Worm (Caenorhabditis elegans): Measurements from ENCODE around the gene C23G10.10.

Gene C23G10.10

DNA sequence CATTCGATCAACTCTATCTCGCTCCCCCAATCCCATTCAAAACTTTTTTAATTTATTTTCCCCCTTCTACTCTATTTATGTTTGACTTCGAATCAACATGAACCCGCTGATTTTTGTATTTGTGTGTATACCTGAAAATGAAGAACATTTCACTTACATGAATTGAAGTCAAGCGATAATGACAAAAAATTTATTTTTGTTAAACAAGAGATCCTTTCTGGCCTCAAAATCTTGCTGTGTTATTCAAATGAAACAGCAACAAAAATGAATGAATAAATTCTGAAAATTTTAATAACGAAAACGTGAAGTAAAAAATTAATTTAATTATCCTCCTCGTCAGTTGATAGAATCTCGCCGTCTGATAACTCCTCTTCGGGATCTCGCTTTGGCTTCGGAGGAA is 11.4 kb downstream of the C23G10.10 start:
- TF ChIP-seq T20F7.1 (GFP tag; optimal IDR thresholded peaks at IDR 0.05), result no peak
- no peak for TF ChIP-seq ZK337.2 (GFP tag; IDR thresholded peaks at IDR 0.05)
- TF ChIP-seq dmd-9 (GFP tag; IDR thresholded peaks at IDR 0.05), result no peak
- no peak for TF ChIP-seq egl-43 (GFP tag; IDR thresholded peaks at IDR 0.05)
- no peak for TF ChIP-seq unc-130 (GFP tag; optimal IDR thresholded peaks at IDR 0.05)
- no peak for TF ChIP-seq unc-39 (tag; optimal IDR thresholded peaks at IDR 0.05)
- TF ChIP-seq fkh-10 (GFP tag; optimal IDR thresholded peaks at IDR 0.05), result no peak
- peak; percentile 52 for TF ChIP-seq ama-1 (optimal IDR thresholded peaks at IDR 0.05)
- TF ChIP-seq daf-12 (tag; optimal IDR thresholded peaks at IDR 0.05), result no peak
- no peak for TF ChIP-seq madf-9 (GFP tag; conservative IDR thresholded peaks at IDR 0.05)
- no peak for TF ChIP-seq lsy-2 (tag; optimal IDR thresholded peaks at IDR 0.05)
- no peak for TF ChIP-seq tag-97 (GFP tag; IDR thresholded peaks at IDR 0.05)
- TF ChIP-seq Y75B8A.6 (GFP tag; IDR thresholded peaks at IDR 0.05), result no peak
- TF ChIP-seq hlh-11 (tag; optimal IDR thresholded peaks at IDR 0.05), result no peak
- peak in 1 of 2 experiments; percentile 7 for TF ChIP-seq daf-16 (GFP tag; optimal IDR thresholded peaks at IDR 0.05)
- TF ChIP-seq daf-16 (tag; optimal IDR thresholded peaks at IDR 0.05), result peak; percentile 0
- peak; percentile 24 for TF ChIP-seq F49E8.2 (tag; optimal IDR thresholded peaks at IDR 0.05; ENCODE audit: borderline replicate concordance)
- TF ChIP-seq unc-62 (GFP tag; optimal IDR thresholded peaks at IDR 0.05 in 1 of 2), result peak in 1 of 2 experiments; percentile 65
- no peak for TF ChIP-seq unc-62 (tag; optimal IDR thresholded peaks at IDR 0.05)
- TF ChIP-seq nhr-28 (tag; optimal IDR thresholded peaks at IDR 0.05), result no peak
- peak; percentile 57 for TF ChIP-seq lin-38 (GFP tag; IDR thresholded peaks at IDR 0.05)
- no peak; the same call in 1 of the 2 replicates for TF ChIP-seq pha-4 (GFP tag; IDR thresholded peaks at IDR 0.05)
- no peak for TF ChIP-seq pha-4 (tag; optimal IDR thresholded peaks at IDR 0.05)
- no peak for TF ChIP-seq hlh-30 (tag; optimal IDR thresholded peaks at IDR 0.05; ENCODE audit: insufficient read depth)
- no peak for TF ChIP-seq nhr-102 (tag; optimal IDR thresholded peaks at IDR 0.05)
- no peak for TF ChIP-seq nhr-42 (GFP tag; IDR thresholded peaks at IDR 0.05)
- no peak for TF ChIP-seq ceh-28 (tag; optimal IDR thresholded peaks at IDR 0.05)

DNA sequence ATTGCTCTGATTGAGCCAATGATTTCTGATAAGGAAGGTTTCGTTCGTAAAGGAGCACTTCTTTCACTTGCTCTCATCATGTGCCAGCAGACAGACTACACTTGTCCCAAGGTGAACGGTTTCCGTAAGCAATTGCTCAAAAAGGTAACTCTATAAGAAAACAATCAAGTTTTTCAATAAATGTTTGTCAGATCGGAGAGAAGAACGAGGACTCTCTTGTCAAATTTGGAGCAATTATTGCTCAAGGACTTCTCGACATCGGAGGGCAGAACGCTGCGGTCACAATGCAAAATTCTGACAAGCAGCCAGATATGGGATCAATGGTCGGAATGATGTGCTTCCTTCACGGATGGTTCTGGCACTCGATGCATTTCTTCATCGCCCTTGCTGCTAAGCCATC is 12.5 kb downstream of the C23G10.10 start:
- TF ChIP-seq unc-62 (GFP tag; optimal IDR thresholded peaks at IDR 0.05 in 1 of 2) (peak in 1 of 2 experiments; percentile 97), unc-62 (tag; optimal IDR thresholded peaks at IDR 0.05) (no peak), madf-5 (GFP tag; IDR thresholded peaks at IDR 0.05) (no peak)

DNA sequence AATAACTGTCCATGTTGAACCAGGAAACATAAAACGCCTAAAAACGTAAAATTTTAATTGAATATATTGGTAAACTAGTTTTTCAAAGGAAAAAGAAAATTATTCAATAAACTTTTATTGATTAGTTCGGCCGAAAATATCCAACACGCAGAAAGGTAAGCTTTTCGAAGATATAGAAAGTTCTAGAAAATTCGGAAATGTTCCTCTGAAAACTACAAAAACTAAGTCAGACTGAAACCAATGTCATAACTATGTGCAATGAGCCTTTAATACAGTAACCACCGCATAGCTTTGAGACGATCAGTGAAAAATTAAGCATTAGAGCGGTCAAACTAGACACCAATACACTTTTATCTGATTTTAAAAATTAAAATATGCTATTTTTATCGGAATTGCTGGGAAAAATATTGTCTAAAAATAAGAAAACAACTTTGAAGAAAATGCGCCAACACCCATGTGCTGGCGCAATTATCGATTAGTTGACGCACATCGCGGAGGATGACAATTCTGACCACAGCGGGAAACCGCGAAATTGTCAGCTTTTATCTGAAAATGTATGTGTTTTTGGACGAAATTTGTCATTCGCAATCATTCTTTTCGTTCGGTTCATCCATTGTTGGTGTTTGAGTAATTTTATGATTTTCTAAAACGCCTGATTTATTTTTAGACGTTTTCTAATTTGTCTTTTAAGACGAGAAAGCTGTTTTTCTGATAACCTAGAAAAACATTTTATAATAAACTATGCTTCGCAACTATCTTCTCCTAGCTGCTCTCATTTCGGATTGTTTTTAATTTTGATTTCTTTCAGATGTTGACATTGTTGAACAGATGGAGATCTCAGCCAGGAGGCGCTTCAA is 15.2 kb downstream of the C23G10.10 start, which contains the start of the genes C23G10.7 and rpn-2:
TSS of gene C23G10.7 (minus strand) at position 37 of the 857 bp plus-strand sequence.
TSS of gene rpn-2 (plus strand) at position 807 of the 857 bp plus-strand sequence.
- TF ChIP-seq T26A8.4 (GFP tag; IDR thresholded peaks at IDR 0.05) (peak; percentile 70), hlh-30 (tag; optimal IDR thresholded peaks at IDR 0.05; ENCODE audit: insufficient read depth) (peak; percentile 40), unc-130 (GFP tag; optimal IDR thresholded peaks at IDR 0.05) (peak; percentile 49), nhr-42 (GFP tag; IDR thresholded peaks at IDR 0.05) (no peak), nhr-28 (tag; optimal IDR thresholded peaks at IDR 0.05) (peak; percentile 35), dve-1 (tag; optimal IDR thresholded peaks at IDR 0.05; ENCODE audit: insufficient read depth) (peak; percentile 69), snpc-1.2 (GFP tag; IDR thresholded peaks at IDR 0.05) (no peak), daf-16 (GFP tag; optimal IDR thresholded peaks at IDR 0.05) (peak in 1 of 2 experiments; percentile 52), daf-16 (tag; optimal IDR thresholded peaks at IDR 0.05) (peak; percentile 65), php-3 (GFP tag; IDR thresholded peaks at IDR 0.05) (no peak), hmg-1.1 (GFP tag; IDR thresholded peaks at IDR 0.05) (peak; percentile 53; the same call in 1 of the 2 replicates), lsy-2 (tag; optimal IDR thresholded peaks at IDR 0.05) (peak in 1 of 2 experiments; percentile 80), mdl-1 (tag; optimal IDR thresholded peaks at IDR 0.05) (no peak), mes-2 (tag; optimal IDR thresholded peaks at IDR 0.05; ENCODE audit: poor library complexity, severe bottlenecking) (peak; percentile 64), rbr-2 (tag; optimal IDR thresholded peaks at IDR 0.05) (peak; percentile 65), ceh-28 (tag; optimal IDR thresholded peaks at IDR 0.05) (no peak), Y48G9A.11 (GFP tag; IDR thresholded peaks at IDR 0.05) (peak; percentile 60; the same call in 1 of the 2 replicates), nhr-102 (tag; optimal IDR thresholded peaks at IDR 0.05) (peak; percentile 55), mep-1 (tag; optimal IDR thresholded peaks at IDR 0.05) (peak; percentile 64), spr-1 (tag; optimal IDR thresholded peaks at IDR 0.05) (no peak), dpl-1 (GFP tag; optimal IDR thresholded peaks at IDR 0.05) (peak; percentile 75), nhr-111 (GFP tag; optimal IDR thresholded peaks at IDR 0.05) (no peak), lin-38 (GFP tag; IDR thresholded peaks at IDR 0.05) (peak; percentile 77), duxl-1 (tag; optimal IDR thresholded peaks at IDR 0.05; ENCODE audit: poor library complexity) (no peak), zip-2 (tag; optimal IDR thresholded peaks at IDR 0.05) (no peak), mxl-2 (GFP tag; conservative IDR thresholded peaks at IDR 0.05) (no peak), dmd-6 (GFP tag; IDR thresholded peaks at IDR 0.05) (peak; percentile 31; the same call in 1 of the 2 replicates)
